Fruit fly (Drosophila melanogaster) whole organism, embryonic: ENCODE results near the gene Cp16.

Experiments used
- B-H1 ChIP-seq: fragments of 200-800 bp; sonication (Bioruptor generic); IDR thresholded peaks from 3 replicates; pipeline ENCODE4 v1.3.6; 2022; ENCODE audit warnings: missing biosample characterization, missing genetic modification characterization
- B-H2 ChIP-seq: fragments of 200-800 bp; sonication (Bioruptor generic); optimal IDR thresholded peaks from 2 replicates; lab custom pipeline; 2018; ENCODE audit warnings: missing biosample characterization, mild to moderate bottlenecking, missing genetic modification characterization
- CG12071 ChIP-seq: fragments of 200-800 bp; sonication (Bioruptor generic); optimal IDR thresholded peaks from 3 replicates; lab custom pipeline; 2018; ENCODE audit warnings: missing biosample characterization, mild to moderate bottlenecking, missing genetic modification characterization
- CG13624 ChIP-seq: fragments of 200-800 bp; sonication (Bioruptor generic); optimal IDR thresholded peaks from 2 replicates; lab custom pipeline; 2016; ENCODE audit warnings: missing biosample characterization, missing genetic modification characterization
- CG14014 ChIP-seq: fragments of 200-800 bp; sonication (Bioruptor generic); IDR thresholded peaks from 2 replicates; pipeline ENCODE4 v1.3.6; 2022; ENCODE audit warnings: missing biosample characterization, missing genetic modification characterization
- CG14965 ChIP-seq: fragments of 200-800 bp; sonication (Bioruptor generic); optimal IDR thresholded peaks from 2 replicates; lab custom pipeline; 2016; ENCODE audit warnings: missing biosample characterization, missing genetic modification characterization, borderline replicate concordance
- CG15073 ChIP-seq: fragments of 200-800 bp; sonication (Bioruptor generic); optimal IDR thresholded peaks from 2 replicates; lab custom pipeline; 2016; ENCODE audit warnings: missing biosample characterization, missing genetic modification characterization
- CG1602 ChIP-seq: fragments of 200-800 bp; sonication (Bioruptor generic); optimal IDR thresholded peaks from 3 replicates; lab custom pipeline; 2016; ENCODE audit warnings: missing biosample characterization, missing genetic modification characterization
- CG16779 ChIP-seq: fragments of 200-800 bp; sonication (Bioruptor generic); IDR thresholded peaks from 2 replicates; pipeline ENCODE4 v1.3.6; 2022; ENCODE audit warnings: missing biosample characterization, missing genetic modification characterization
- CG32772 ChIP-seq: fragments of 200-800 bp; sonication (Bioruptor generic); IDR thresholded peaks from 2 replicates; pipeline ENCODE4 v1.3.6; 2022; ENCODE audit warnings: missing biosample characterization, missing genetic modification characterization
- CG3407 ChIP-seq: fragments of 200-800 bp; sonication (Bioruptor generic); optimal IDR thresholded peaks from 2 replicates; lab custom pipeline; 2018; ENCODE audit warnings: missing biosample characterization, mild to moderate bottlenecking, missing genetic modification characterization
- CG34224 ChIP-seq: fragments of 200-800 bp; sonication (Bioruptor generic); IDR thresholded peaks from 3 replicates; pipeline ENCODE4 v1.3.6; 2022; ENCODE audit warnings: missing biosample characterization, missing genetic modification characterization; ENCODE audit not compliant: partially characterized antibody
- CG3995 ChIP-seq: fragments of 200-800 bp; sonication (Bioruptor generic); optimal IDR thresholded peaks from 3 replicates; lab custom pipeline; 2016; ENCODE audit warnings: missing biosample characterization, missing genetic modification characterization
- CG4707 ChIP-seq: fragments of 200-800 bp; sonication (Bioruptor generic); optimal IDR thresholded peaks from 2 replicates; lab custom pipeline; 2018; ENCODE audit warnings: missing biosample characterization, mild to moderate bottlenecking, missing genetic modification characterization, moderate library complexity
- CG6689 ChIP-seq: fragments of 200-800 bp; sonication (Bioruptor generic); IDR thresholded peaks from 2 replicates; pipeline ENCODE4 v1.3.6; 2022; ENCODE audit warnings: missing biosample characterization, missing genetic modification characterization
- CG6813 ChIP-seq: fragments of 200-800 bp; sonication (Bioruptor generic); optimal IDR thresholded peaks from 2 replicates; lab custom pipeline; 2017; ENCODE audit warnings: missing biosample characterization, missing genetic modification characterization, mild to moderate bottlenecking, moderate library complexity, missing genetic modification reagents
- CG7556 ChIP-seq: fragments of 200-800 bp; sonication (Bioruptor generic); optimal IDR thresholded peaks from 2 replicates; lab custom pipeline; 2017; ENCODE audit warnings: missing biosample characterization, mild to moderate bottlenecking, missing genetic modification characterization
- CG7786 ChIP-seq: fragments of 200-800 bp; sonication (Bioruptor generic); optimal IDR thresholded peaks from 2 replicates; lab custom pipeline; 2016; ENCODE audit warnings: missing biosample characterization, missing genetic modification characterization
- CG7963 ChIP-seq: fragments of 200-800 bp; sonication (Bioruptor generic); IDR thresholded peaks from 3 replicates; pipeline ENCODE4 v1.3.6; 2022; ENCODE audit warnings: missing biosample characterization, missing genetic modification characterization; ENCODE audit not compliant: partially characterized antibody
- CG8388 ChIP-seq: fragments of 200-800 bp; sonication (Bioruptor generic); optimal IDR thresholded peaks from 2 replicates; lab custom pipeline; 2019; ENCODE audit warnings: missing biosample characterization, mild to moderate bottlenecking, missing genetic modification characterization, moderate library complexity
- CG9797 ChIP-seq: fragments of 200-800 bp; sonication (Bioruptor generic); optimal IDR thresholded peaks from 3 replicates; lab custom pipeline; 2018; ENCODE audit warnings: missing biosample characterization, mild to moderate bottlenecking, missing genetic modification characterization
- Fer3 ChIP-seq: fragments of 200-800 bp; sonication (Bioruptor generic); optimal IDR thresholded peaks from 2 replicates; lab custom pipeline; 2018; ENCODE audit warnings: missing biosample characterization, mild to moderate bottlenecking, missing genetic modification characterization, moderate library complexity
- MBD-R2 ChIP-seq: fragments of 200-800 bp; sonication (Bioruptor generic); IDR thresholded peaks from 2 replicates; pipeline ENCODE4 v1.3.6; 2022; ENCODE audit warnings: missing biosample characterization, missing genetic modification characterization
- Ptx1 ChIP-seq: fragments of 200-800 bp; sonication (Bioruptor generic); IDR thresholded peaks from 2 replicates; pipeline ENCODE4 v1.3.6; 2022; ENCODE audit warnings: missing biosample characterization, missing genetic modification characterization
- Stat92E ChIP-seq, 3 experiments: fragments of >200 bp in 2 of 3; fragments of 200-800 bp in 1 of 3; sonication (Bioruptor generic) in 1 of 3; optimal IDR thresholded peaks; 2 replicates each; lab custom pipeline; 2017 to 2019; ENCODE audit warnings: missing biosample characterization in 3 of 3, missing genetic modification characterization in 3 of 3, mild to moderate bottlenecking in 1 of 3, moderate library complexity in 1 of 3
- Tbp ChIP-seq: fragments of >200 bp; optimal IDR thresholded peaks from 2 replicates; lab custom pipeline; 2018; ENCODE audit warnings: missing biosample characterization, missing genetic modification characterization
- Trl ChIP-seq, 3 experiments: fragments of >200 bp in 2 of 3; fragments of 200-800 bp in 1 of 3; sonication (Bioruptor generic) in 1 of 3; optimal IDR thresholded peaks; 2 replicates in 1 of 3; 3 replicates in 2 of 3; lab custom pipeline; 2016 to 2017; ENCODE audit warnings: missing biosample characterization in 1 of 3, missing genetic modification characterization in 1 of 3
- ab ChIP-seq: fragments of 200-800 bp; sonication (Bioruptor generic); optimal IDR thresholded peaks from 2 replicates; lab custom pipeline; 2016; ENCODE audit warnings: missing biosample characterization, missing genetic modification characterization
- aop ChIP-seq: fragments of 200-800 bp; sonication (Bioruptor generic); IDR thresholded peaks from 2 replicates; pipeline ENCODE4 v1.3.6; 2022; ENCODE audit warnings: missing biosample characterization, missing genetic modification characterization
- bbx ChIP-seq: fragments of 200-800 bp; sonication (Bioruptor generic); IDR thresholded peaks from 2 replicates; pipeline ENCODE4 v1.3.6; 2022; ENCODE audit warnings: missing biosample characterization, missing genetic modification characterization; ENCODE audit not compliant: partially characterized antibody
- br ChIP-seq: fragments of >200 bp; optimal IDR thresholded peaks from 2 replicates; lab custom pipeline; 2017
- cad ChIP-seq: fragments of >200 bp; optimal IDR thresholded peaks from 2 replicates; lab custom pipeline; 2017; ENCODE audit warnings: missing biosample characterization, missing genetic modification characterization
- cato ChIP-seq: fragments of 200-800 bp; sonication (Bioruptor generic); optimal IDR thresholded peaks from 2 replicates; lab custom pipeline; 2016; ENCODE audit warnings: missing biosample characterization, missing genetic modification characterization, borderline replicate concordance
- caup ChIP-seq: fragments of 200-800 bp; sonication (Bioruptor generic); optimal IDR thresholded peaks from 3 replicates; lab custom pipeline; 2017; ENCODE audit warnings: missing biosample characterization, mild to moderate bottlenecking, missing genetic modification characterization, moderate library complexity; ENCODE audit not compliant: severe bottlenecking
- dpn ChIP-seq, 2 experiments: fragments of 200-800 bp; sonication (Bioruptor generic); optimal IDR thresholded peaks; 3 replicates each; lab custom pipeline; 2016; ENCODE audit warnings: missing biosample characterization in 2 of 2, missing genetic modification characterization in 2 of 2
- dysf ChIP-seq: fragments of 200-800 bp; sonication (Bioruptor generic); IDR thresholded peaks from 3 replicates; pipeline ENCODE4 v1.3.6; 2022; ENCODE audit warnings: missing biosample characterization, missing genetic modification characterization
- exex ChIP-seq: fragments of 200-800 bp; sonication (Bioruptor generic); optimal IDR thresholded peaks from 4 replicates; lab custom pipeline; 2018; ENCODE audit warnings: missing biosample characterization, mild to moderate bottlenecking, missing genetic modification characterization, moderate library complexity
- fu2 ChIP-seq: fragments of 200-800 bp; sonication (Bioruptor generic); optimal IDR thresholded peaks from 2 replicates; lab custom pipeline; 2016; ENCODE audit warnings: missing biosample characterization, missing genetic modification characterization
- gfzf ChIP-seq: fragments of 200-800 bp; sonication (Bioruptor generic); optimal IDR thresholded peaks from 2 replicates; lab custom pipeline; 2016; ENCODE audit warnings: missing biosample characterization, mild to moderate bottlenecking, missing genetic modification characterization, moderate library complexity
- lola ChIP-seq, 3 experiments: fragments of >200 bp in 2 of 3; fragments of 200-800 bp in 1 of 3; sonication (Bioruptor generic) in 1 of 3; optimal IDR thresholded peaks; 2 replicates each; lab custom pipeline; 2017 to 2019; ENCODE audit warnings: missing biosample characterization in 3 of 3, missing genetic modification characterization in 3 of 3, mild to moderate bottlenecking in 1 of 3, moderate library complexity in 1 of 3
- mirr ChIP-seq: fragments of 200-800 bp; sonication (Bioruptor generic); optimal IDR thresholded peaks from 3 replicates; lab custom pipeline; 2018; ENCODE audit warnings: missing biosample characterization, mild to moderate bottlenecking, missing genetic modification characterization
- nom ChIP-seq: fragments of 200-800 bp; sonication (Bioruptor generic); optimal IDR thresholded peaks from 2 replicates; lab custom pipeline; 2017; ENCODE audit warnings: missing biosample characterization, missing genetic modification characterization, mild to moderate bottlenecking, moderate library complexity, missing genetic modification reagents
- pum ChIP-seq: fragments of 200-800 bp; sonication (Bioruptor generic); optimal IDR thresholded peaks from 2 replicates; lab custom pipeline; 2016; ENCODE audit warnings: missing biosample characterization, missing genetic modification characterization
- shn ChIP-seq: fragments of 200-800 bp; sonication (Bioruptor generic); optimal IDR thresholded peaks from 3 replicates; lab custom pipeline; 2016; ENCODE audit warnings: missing biosample characterization, missing genetic modification characterization
- tgo ChIP-seq: fragments of 200-800 bp; sonication (Bioruptor generic); IDR thresholded peaks from 3 replicates; pipeline ENCODE4 v1.3.6; 2022; ENCODE audit warnings: missing biosample characterization, missing genetic modification characterization
- tll ChIP-seq, 2 experiments: fragments of 200-800 bp in 1 of 2; fragments of >200 bp in 1 of 2; sonication (Bioruptor generic) in 1 of 2; optimal IDR thresholded peaks; 2 replicates each; lab custom pipeline; 2017 to 2019; ENCODE audit warnings: missing biosample characterization in 2 of 2, missing genetic modification characterization in 2 of 2, mild to moderate bottlenecking in 1 of 2, moderate library complexity in 1 of 2
- trem ChIP-seq: fragments of 200-800 bp; optimal IDR thresholded peaks from 3 replicates; lab custom pipeline; 2019; ENCODE audit warnings: missing biosample characterization, mild to moderate bottlenecking, missing genetic modification characterization, moderate library complexity
- wor ChIP-seq: fragments of 200-800 bp; sonication (Bioruptor generic); IDR thresholded peaks from 2 replicates; pipeline ENCODE4 v1.3.6; 2022; ENCODE audit warnings: missing biosample characterization, missing genetic modification characterization

Gene Cp16

dm6 chr3L:8765969-8766538, 34.3 kb downstream of the Cp16 start (continued):
- TF ChIP-seq Trl (optimal IDR thresholded peaks at IDR 0.05; lab: Kevin White, UChicago) (peak; percentile 56 to 79), Trl (GFP tag; optimal IDR thresholded peaks at IDR 0.05; lab: Kevin White, UChicago) (peak; percentile 95), B-H1 (GFP tag; lab: Robert Waterston, UW) (peak; percentile 97), aop (GFP tag; lab: Robert Waterston, UW) (peak; percentile 87), Tbp (GFP tag; lab: Kevin White, UChicago) (no peak), cad (GFP tag; lab: Kevin White, UChicago) (no peak), lola (GFP tag; optimal IDR thresholded peaks at IDR 0.05; lab: Kevin White, UChicago) (peak in 1 of 3 experiments; percentile 99), shn (peak; percentile 98), Ptx1 (peak; percentile 98), CG14014 (peak; percentile 98), CG7556 (peak; percentile 99), B-H2 (peak; percentile 96), exex (tag; lab: Kevin White, UChicago) (peak; percentile 60), cato (peak; percentile 98), CG6689 (GFP tag; lab: Robert Waterston, UW) (peak; percentile 99), CG3407 (GFP tag; lab: Kevin White, UChicago) (peak; percentile 96), tll (GFP tag; optimal IDR thresholded peaks at IDR 0.05; lab: Kevin White, UChicago) (peak in 1 of 2 experiments; percentile 8), br (lab: Kevin White, UChicago) (no peak), Stat92E (GFP tag; optimal IDR thresholded peaks at IDR 0.05; lab: Kevin White, UChicago) (peak in 1 of 3 experiments; percentile 93), CG4707 (GFP tag; lab: Kevin White, UChicago) (peak; percentile 94), CG6813 (GFP tag; lab: Kevin White, UChicago) (peak; percentile 76), trem (tag; lab: Kevin White, UChicago) (peak; percentile 93), wor (GFP tag; lab: Robert Waterston, UW) (peak; percentile 99), CG14965 (GFP tag; lab: Kevin White, UChicago) (peak; percentile 81), CG34224 (GFP tag; lab: Robert Waterston, UW) (peak; percentile 55; the same call in 2 of the 3 replicates), fu2 (GFP tag; lab: Kevin White, UChicago) (peak; percentile 97), pum (GFP tag; lab: Kevin White, UChicago) (peak; percentile 92), dysf (GFP tag; lab: Robert Waterston, UW) (peak; percentile 99), CG7786 (GFP tag; lab: Kevin White, UChicago) (peak; percentile 98), CG16779 (GFP tag; lab: Robert Waterston, UW) (peak; percentile 90), CG15073 (GFP tag; lab: Kevin White, UChicago) (peak; percentile 90), MBD-R2 (GFP tag; lab: Robert Waterston, UW) (peak; percentile 90), dpn (GFP tag; optimal IDR thresholded peaks at IDR 0.05; lab: Kevin White, UChicago) (peak; percentile 93 to 99), CG3995 (GFP tag; lab: Kevin White, UChicago) (peak; percentile 82), caup (GFP tag; lab: Kevin White, UChicago) (peak; percentile 97), nom (GFP tag; lab: Kevin White, UChicago) (peak; percentile 86), CG12071 (peak; percentile 97), bbx (GFP tag; lab: Robert Waterston, UW) (peak; percentile 38; the same call in 1 of the 2 replicates), CG8388 (peak; percentile 97), ab (peak; percentile 98), CG13624 (GFP tag; lab: Kevin White, UChicago) (peak; percentile 80), CG32772 (GFP tag; lab: Robert Waterston, UW) (peak; percentile 97), tgo (GFP tag; lab: Robert Waterston, UW) (peak; percentile 98), gfzf (peak; percentile 27), CG9797 (GFP tag; lab: Kevin White, UChicago) (peak; percentile 45), Fer3 (peak; percentile 92), mirr (GFP tag; lab: Kevin White, UChicago) (peak; percentile 85), CG1602 (GFP tag; lab: Kevin White, UChicago) (peak; percentile 98), CG7963 (GFP tag; lab: Robert Waterston, UW) (peak; percentile 40; the same call in 1 of the 3 replicates)
